Fruit fly (Drosophila melanogaster): ENCODE data around the gene mbm.

DNA sequence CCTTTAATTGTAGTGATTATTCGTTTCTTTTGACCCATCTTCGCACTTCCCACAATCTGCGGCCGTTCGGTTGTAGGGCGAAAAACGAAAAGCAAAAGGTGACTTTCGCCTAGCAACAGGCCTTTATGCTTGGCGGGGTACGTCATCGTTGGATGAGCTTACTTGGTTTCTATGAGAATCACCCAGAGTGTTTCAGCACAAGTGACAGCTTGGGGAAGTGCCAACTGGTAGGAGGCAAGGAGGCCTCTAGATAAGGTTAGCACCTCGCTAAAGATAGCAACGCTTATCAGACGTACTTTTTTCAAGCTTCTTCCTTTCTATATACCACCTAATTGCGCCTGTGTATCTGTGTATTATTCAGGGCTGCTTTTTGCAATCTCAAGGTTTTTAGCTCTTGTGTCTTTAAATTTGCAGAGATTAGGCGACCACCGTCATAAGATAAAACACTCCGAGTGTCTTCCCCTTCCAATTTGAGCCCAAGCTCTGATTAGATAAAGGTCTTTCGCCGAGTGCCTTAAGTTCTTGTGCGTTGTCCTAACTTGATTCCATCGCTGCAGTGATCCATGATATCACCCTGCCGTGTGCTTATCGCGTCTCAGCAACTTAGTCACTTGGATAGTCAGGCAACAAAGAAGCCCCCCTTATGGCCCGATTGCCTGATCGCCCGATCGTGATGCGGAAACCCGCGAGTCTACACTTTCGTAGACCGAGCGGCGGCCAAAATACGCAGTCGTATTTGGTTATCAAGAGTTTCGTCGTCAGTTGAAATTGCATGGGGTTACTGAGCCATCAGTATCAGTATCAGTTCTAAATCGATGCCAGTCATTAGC is 27.6 kb upstream of the mbm start:
- TF ChIP-seq Crg-1 (GFP tag; optimal IDR thresholded peaks at IDR 0.05), result no peak
- TF ChIP-seq CG7101 (tag; optimal IDR thresholded peaks at IDR 0.05), result no peak
- no peak for TF ChIP-seq CG5204 (GFP tag; optimal IDR thresholded peaks at IDR 0.05)
- no peak for TF ChIP-seq tj (GFP tag; optimal IDR thresholded peaks at IDR 0.05)
- no peak for TF ChIP-seq CG11617 (GFP tag; optimal IDR thresholded peaks at IDR 0.05)
- TF ChIP-seq CG12768 (GFP tag; optimal IDR thresholded peaks at IDR 0.05), result no peak
- TF ChIP-seq pad (GFP tag; optimal IDR thresholded peaks at IDR 0.05), result peak; percentile 55
- no peak for TF ChIP-seq CG7045 (GFP tag; optimal IDR thresholded peaks at IDR 0.05)
- no peak for TF ChIP-seq Clk (GFP tag; optimal IDR thresholded peaks at IDR 0.05)

All from whole organism, adult.